Worm (Caenorhabditis elegans): ENCODE results near the gene mab-3.

ce11 chrII:9786215-9786614 is 54.3 kb downstream of the mab-3 start:
- TF ChIP-seq elt-3 (tag; optimal IDR thresholded peaks at IDR 0.05) (no peak), unc-39 (tag; optimal IDR thresholded peaks at IDR 0.05) (no peak), aly-2 (tag; optimal IDR thresholded peaks at IDR 0.05) (no peak), ZK546.5 (tag; optimal IDR thresholded peaks at IDR 0.05) (no peak), ceh-28 (tag; optimal IDR thresholded peaks at IDR 0.05) (no peak), skn-1 (tag; optimal IDR thresholded peaks at IDR 0.05) (no peak), egl-27 (tag; optimal IDR thresholded peaks at IDR 0.05) (no peak)
